Fruit fly (Drosophila melanogaster) whole organism, wandering third instar larva: ENCODE results near the gene CG5882.
A peak's percentile ranks its signal among the peaks of the same experiment; 100 is the strongest.

Experiments used
- Abd-B ChIP-seq: fragments of >200 bp; optimal IDR thresholded peaks from 2 replicates; lab custom pipeline; 2017; ENCODE audit warnings: missing biosample characterization, missing genetic modification characterization
- CG32264 ChIP-seq: fragments of 200-800 bp; sonication (Bioruptor generic); optimal IDR thresholded peaks from 2 replicates; lab custom pipeline; 2016; ENCODE audit warnings: missing biosample characterization, missing genetic modification characterization
- CG9705 ChIP-seq: fragments of 200-800 bp; sonication (Bioruptor generic); optimal IDR thresholded peaks from 2 replicates; lab custom pipeline; 2018; ENCODE audit warnings: missing biosample characterization, mild to moderate bottlenecking, missing genetic modification characterization
- CrebA ChIP-seq: fragments of 200-800 bp; sonication (Bioruptor generic); optimal IDR thresholded peaks from 2 replicates; lab custom pipeline; 2016; ENCODE audit warnings: missing biosample characterization, mild to moderate bottlenecking, missing genetic modification characterization, borderline replicate concordance
- Dfd ChIP-seq: fragments of >200 bp; optimal IDR thresholded peaks from 2 replicates; lab custom pipeline; 2017; ENCODE audit warnings: missing biosample characterization, missing genetic modification characterization
- Dif ChIP-seq: fragments of 200-275, 200-300 bp; sonication (Bioruptor generic); optimal IDR thresholded peaks from 2 replicates; lab custom pipeline; 2018; ENCODE audit warnings: missing biosample characterization, missing genetic modification characterization; ENCODE audit not compliant: partially characterized antibody
- HLH106 ChIP-seq: fragments of 200-800 bp; optimal IDR thresholded peaks from 3 replicates; lab custom pipeline; 2019; ENCODE audit warnings: missing biosample characterization, mild to moderate bottlenecking, missing genetic modification characterization, moderate library complexity
- Hnf4 ChIP-seq: fragments of 200-800 bp; sonication (Bioruptor generic); optimal IDR thresholded peaks from 2 replicates; lab custom pipeline; 2016; ENCODE audit warnings: missing biosample characterization, mild to moderate bottlenecking, missing genetic modification characterization
- Jra ChIP-seq: sonication (Bioruptor generic); optimal IDR thresholded peaks from 2 replicates; lab custom pipeline; 2016; ENCODE audit warnings: missing biosample characterization, missing genetic modification characterization
- Mio ChIP-seq: sonication (Bioruptor generic); optimal IDR thresholded peaks from 2 replicates; lab custom pipeline; 2016; ENCODE audit warnings: missing biosample characterization, missing genetic modification characterization
- Myc ChIP-seq: fragments of >200 bp; optimal IDR thresholded peaks from 2 replicates; lab custom pipeline; 2017
- N ChIP-seq: fragments of >200 bp; optimal IDR thresholded peaks from 2 replicates; lab custom pipeline; 2018; ENCODE audit warnings: missing biosample characterization, missing external identifiers, missing genetic modification characterization
- OdsH ChIP-seq: fragments of 200-800 bp; sonication (Bioruptor generic); optimal IDR thresholded peaks from 2 replicates; lab custom pipeline; 2016; ENCODE audit warnings: missing biosample characterization, mild to moderate bottlenecking, missing genetic modification characterization
- Rel ChIP-seq, 2 experiments: fragments of 200-800 bp; sonication (Bioruptor generic) in 1 of 2; optimal IDR thresholded peaks; 2 replicates in 1 of 2; 3 replicates in 1 of 2; lab custom pipeline; 2016 to 2019; ENCODE audit warnings: mild to moderate bottlenecking in 2 of 2, missing biosample characterization in 2 of 2, missing genetic modification characterization in 2 of 2, moderate library complexity in 1 of 2
- Sp1 ChIP-seq: fragments of 200-800 bp; sonication (Bioruptor generic); optimal IDR thresholded peaks from 3 replicates; lab custom pipeline; 2019; ENCODE audit warnings: missing biosample characterization, mild to moderate bottlenecking, missing genetic modification characterization, moderate library complexity
- Vsx2 ChIP-seq: fragments of 200-300, 225-300 bp; sonication (Bioruptor generic); optimal IDR thresholded peaks from 2 replicates; lab custom pipeline; 2018; ENCODE audit warnings: missing biosample characterization, missing genetic modification characterization; ENCODE audit not compliant: partially characterized antibody
- brk ChIP-seq: fragments of 200-800 bp; sonication (Bioruptor generic); optimal IDR thresholded peaks from 2 replicates; lab custom pipeline; 2016; ENCODE audit warnings: missing biosample characterization, mild to moderate bottlenecking, missing genetic modification characterization
- dl ChIP-seq, 2 experiments: fragments of 175-275, 200-275 bp in 1 of 2; fragments of 200-275 bp in 1 of 2; sonication (Bioruptor generic); optimal IDR thresholded peaks; lab custom pipeline; 2018; ENCODE audit warnings: mild to moderate bottlenecking in 2 of 2, missing biosample characterization in 2 of 2, missing genetic modification characterization in 2 of 2, moderate library complexity in 2 of 2; ENCODE audit not compliant: partially characterized antibody in 2 of 2, insufficient read depth in 1 of 2
- dmrt93B ChIP-seq: fragments of 200-800 bp; sonication (Bioruptor generic); optimal IDR thresholded peaks from 2 replicates; lab custom pipeline; 2018; ENCODE audit warnings: missing biosample characterization, mild to moderate bottlenecking, missing genetic modification characterization
- dsf ChIP-seq: sonication (Bioruptor generic); optimal IDR thresholded peaks from 2 replicates; lab custom pipeline; 2016; ENCODE audit warnings: missing biosample characterization, missing genetic modification characterization, borderline replicate concordance
- ey ChIP-seq: fragments of 200-800 bp; sonication (Bioruptor generic); optimal IDR thresholded peaks from 2 replicates; lab custom pipeline; 2016; ENCODE audit warnings: missing biosample characterization, missing genetic modification characterization
- foxo ChIP-seq, 2 experiments: fragments of 200-800 bp; sonication (Bioruptor generic); optimal IDR thresholded peaks; 2 replicates in 1 of 2; 3 replicates in 1 of 2; lab custom pipeline; 2016 to 2017; ENCODE audit warnings: missing biosample characterization in 2 of 2, missing genetic modification characterization in 2 of 2
- h ChIP-seq: fragments of 200-800 bp; sonication (Bioruptor generic); optimal IDR thresholded peaks from 3 replicates; lab custom pipeline; 2016; ENCODE audit warnings: missing biosample characterization, mild to moderate bottlenecking, missing genetic modification characterization
- jim ChIP-seq: fragments of 175-275, 200-325 bp; sonication (Bioruptor generic); optimal IDR thresholded peaks from 2 replicates; lab custom pipeline; 2016; ENCODE audit warnings: missing biosample characterization, mild to moderate bottlenecking, missing genetic modification characterization
- lola ChIP-seq: fragments of >200 bp; optimal IDR thresholded peaks from 2 replicates; lab custom pipeline; 2017; ENCODE audit warnings: missing biosample characterization, missing genetic modification characterization
- pan ChIP-seq: fragments of >200 bp; optimal IDR thresholded peaks from 2 replicates; lab custom pipeline; 2017
- psq ChIP-seq: fragments of 200-800 bp; sonication (Bioruptor generic); optimal IDR thresholded peaks from 3 replicates; lab custom pipeline; 2017; ENCODE audit warnings: missing biosample characterization, mild to moderate bottlenecking, missing genetic modification characterization, moderate library complexity
- rgr ChIP-seq: fragments of 200-800 bp; sonication (Bioruptor generic); optimal IDR thresholded peaks from 3 replicates; lab custom pipeline; 2016; ENCODE audit warnings: missing biosample characterization, mild to moderate bottlenecking, missing genetic modification characterization
- sage ChIP-seq: fragments of 200-800 bp; sonication (Bioruptor generic); optimal IDR thresholded peaks from 2 replicates; lab custom pipeline; 2016; ENCODE audit warnings: missing biosample characterization, mild to moderate bottlenecking, missing genetic modification characterization
- sv ChIP-seq: fragments of 200-800 bp; sonication (Bioruptor generic); optimal IDR thresholded peaks from 3 replicates; lab custom pipeline; 2016; ENCODE audit warnings: missing biosample characterization, missing genetic modification characterization
- tai ChIP-seq: sonication (Bioruptor generic); optimal IDR thresholded peaks from 2 replicates; lab custom pipeline; 2016; ENCODE audit warnings: missing biosample characterization, missing genetic modification characterization
- usp ChIP-seq: fragments of >200 bp; optimal IDR thresholded peaks from 2 replicates; lab custom pipeline; 2017; ENCODE audit warnings: missing biosample characterization, missing genetic modification characterization
- woc ChIP-seq: sonication (Bioruptor generic); optimal IDR thresholded peaks from 2 replicates; lab custom pipeline; 2016; ENCODE audit warnings: missing biosample characterization, mild to moderate bottlenecking, missing genetic modification characterization

Gene CG5882

DNA sequence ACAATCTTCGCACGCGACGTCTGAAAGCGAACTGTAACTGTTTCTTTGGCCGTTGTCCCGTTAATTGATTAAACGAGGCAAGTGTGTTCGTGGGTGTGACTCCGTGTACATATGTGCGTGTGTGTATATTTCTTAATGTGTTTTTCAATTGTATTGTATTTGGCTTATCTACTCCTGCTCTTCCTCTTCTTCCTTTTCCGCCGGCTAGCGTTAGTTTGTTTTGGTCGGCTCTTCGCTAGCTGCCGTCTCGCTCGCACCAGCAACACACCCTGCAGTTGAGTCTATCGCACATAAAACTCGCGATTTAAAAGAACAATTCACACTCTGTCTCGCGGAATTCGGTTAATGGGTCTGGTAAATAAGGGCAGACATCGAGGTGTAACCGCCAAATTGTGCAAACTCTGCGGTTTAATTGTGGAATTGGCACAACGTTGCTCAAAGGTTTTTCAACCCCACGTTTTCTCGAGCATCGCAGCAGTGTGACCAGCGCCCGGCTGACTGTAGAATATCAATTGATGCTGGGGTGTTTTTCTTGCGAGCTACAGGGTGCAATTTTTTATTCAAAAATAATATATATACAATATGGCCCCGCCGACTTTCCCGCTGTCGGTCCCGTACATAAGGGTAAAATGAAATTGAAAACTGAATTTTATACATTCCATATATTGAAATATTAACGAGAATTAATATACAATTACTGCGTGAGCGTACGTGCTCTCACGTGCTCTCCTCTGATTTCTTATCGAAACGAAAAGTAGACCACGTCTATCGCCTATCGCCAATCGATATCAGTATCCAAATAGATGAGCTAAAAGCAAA, 6.5 kb upstream of the CG5882 start, which contains the start of the genes gb and CG5815 (continued):
- TF ChIP-seq CG9705 (GFP tag; lab: Kevin White, UChicago) = peak; percentile 84
- peak; percentile 92 for TF ChIP-seq h (GFP tag; lab: Kevin White, UChicago)
- no peak for TF ChIP-seq sage (GFP tag; lab: Kevin White, UChicago)

DNA sequence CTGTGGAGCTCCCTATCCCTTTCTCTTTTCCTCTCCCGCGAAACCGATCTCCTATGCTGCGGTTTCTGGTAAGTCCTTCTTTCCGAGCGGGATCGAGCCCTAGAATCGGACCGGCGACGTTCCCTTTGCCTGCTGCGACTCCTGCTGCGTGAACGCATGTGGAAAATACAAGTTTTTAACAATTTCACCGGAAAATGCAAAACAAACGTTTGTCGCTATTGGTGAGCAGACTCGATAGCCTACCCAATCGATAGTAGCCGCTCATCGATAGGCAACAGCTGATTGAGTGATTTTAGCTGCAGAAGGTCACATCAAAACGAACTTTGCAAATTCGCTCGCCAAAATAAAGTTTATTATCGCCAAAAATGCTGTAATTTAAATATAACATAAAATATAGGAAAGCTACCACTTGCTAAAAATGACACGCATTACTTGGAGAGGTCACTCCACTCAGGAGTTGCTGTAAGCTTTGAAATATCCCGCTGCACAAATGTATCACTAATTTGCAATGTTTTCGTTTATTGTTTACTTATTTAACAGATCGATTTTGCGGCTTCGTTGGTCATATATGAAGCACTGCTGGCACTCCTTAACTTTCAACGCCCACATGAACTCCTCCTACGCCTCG, 1.9 kb upstream of the CG5882 start, which contains the start of the genes CG6066 and CG5880:
TSS of gene CG6066 (minus strand) at position 243 of the 628 bp plus-strand sequence.
TSS of gene CG5880 (plus strand) at position 281 of the 628 bp plus-strand sequence.
- TF ChIP-seq foxo (GFP tag; optimal IDR thresholded peaks at IDR 0.05; lab: Kevin White, UChicago) (no peak), Myc (lab: Kevin White, UChicago) (no peak), CG32264 (GFP tag; lab: Kevin White, UChicago) (no peak), N (GFP tag; lab: Kevin White, UChicago) (no peak), lola (GFP tag; lab: Kevin White, UChicago) (no peak), sv (no peak), Rel (GFP tag; optimal IDR thresholded peaks at IDR 0.05; lab: Kevin White, UChicago) (no peak), Rel (tag; optimal IDR thresholded peaks at IDR 0.05; lab: Kevin White, UChicago) (no peak), sage (GFP tag; lab: Kevin White, UChicago) (no peak), dl (GFP tag; optimal IDR thresholded peaks at IDR 0.05; lab: Kevin White, UChicago; ENCODE audit: insufficient read depth in 1 of 2, partially characterized antibody in 2 of 2) (no peak), Abd-B (GFP tag; lab: Kevin White, UChicago) (no peak), Sp1 (no peak), Jra (GFP tag; lab: Kevin White, UChicago) (no peak)

DNA sequence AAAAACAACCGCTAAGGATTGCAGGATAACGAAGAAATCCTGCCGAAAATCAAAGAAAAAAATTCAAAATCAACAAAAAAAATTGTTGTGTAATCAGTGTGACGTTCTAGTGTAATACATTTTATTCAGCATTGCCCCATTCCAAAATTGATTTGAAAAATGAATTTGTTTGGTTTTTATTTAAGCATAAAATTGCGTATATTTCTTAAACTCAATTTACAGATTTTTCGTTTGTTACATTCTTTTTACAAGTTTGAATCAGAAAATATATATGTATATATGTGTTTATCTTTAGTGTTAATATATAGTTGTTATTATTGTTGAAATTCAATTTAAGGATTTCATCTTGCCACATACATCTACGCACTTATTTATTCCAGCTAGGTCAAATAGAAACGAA, 6.1 kb downstream of the CG5882 start, which contains the start of gene CG6059:
TSS of gene CG6059 (minus strand) at position 101 of the 400 bp plus-strand sequence.
- TF ChIP-seq CG32264 (GFP tag; lab: Kevin White, UChicago) (no peak), N (GFP tag; lab: Kevin White, UChicago) (no peak), foxo (GFP tag; optimal IDR thresholded peaks at IDR 0.05; lab: Kevin White, UChicago) (no peak), usp (no peak), jim (GFP tag; lab: Kevin White, UChicago) (no peak), Myc (lab: Kevin White, UChicago) (no peak), tai (no peak), ey (GFP tag; lab: Kevin White, UChicago) (no peak), h (GFP tag; lab: Kevin White, UChicago) (no peak), CrebA (GFP tag; lab: Kevin White, UChicago) (no peak), Vsx2 (GFP tag; lab: Kevin White, UChicago) (no peak), Dif (GFP tag; lab: Kevin White, UChicago) (no peak), HLH106 (tag; lab: Kevin White, UChicago) (no peak), Hnf4 (GFP tag; lab: Kevin White, UChicago) (no peak), Dfd (GFP tag; lab: Kevin White, UChicago) (no peak), Jra (GFP tag; lab: Kevin White, UChicago) (no peak), psq (no peak)
- TF ChIP-seq, all 38 proteins: peak for 0

DNA sequence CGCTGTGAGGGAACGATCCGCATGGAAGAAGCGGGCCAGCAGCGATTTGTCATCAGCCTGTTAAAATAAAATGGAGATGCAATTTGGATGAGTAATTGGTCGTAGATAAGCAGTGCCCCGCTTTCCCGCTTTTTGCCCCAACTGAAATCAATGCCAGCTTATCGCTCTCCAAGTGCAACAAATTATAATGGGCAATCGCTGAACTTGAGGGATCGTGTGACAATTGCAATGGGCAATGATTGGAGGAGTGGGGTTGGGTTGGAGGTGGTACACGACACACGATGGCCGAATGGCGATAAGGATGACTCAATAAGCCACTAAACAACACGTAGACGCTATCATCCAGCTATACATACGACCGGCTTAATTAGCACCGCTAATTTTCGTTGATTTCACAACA, 10.3 kb downstream of the CG5882 start:
- TF ChIP-seq Rel (GFP tag; optimal IDR thresholded peaks at IDR 0.05; lab: Kevin White, UChicago) (no peak), Rel (tag; optimal IDR thresholded peaks at IDR 0.05; lab: Kevin White, UChicago) (peak; percentile 25), usp (no peak), h (GFP tag; lab: Kevin White, UChicago) (peak; percentile 17)

DNA sequence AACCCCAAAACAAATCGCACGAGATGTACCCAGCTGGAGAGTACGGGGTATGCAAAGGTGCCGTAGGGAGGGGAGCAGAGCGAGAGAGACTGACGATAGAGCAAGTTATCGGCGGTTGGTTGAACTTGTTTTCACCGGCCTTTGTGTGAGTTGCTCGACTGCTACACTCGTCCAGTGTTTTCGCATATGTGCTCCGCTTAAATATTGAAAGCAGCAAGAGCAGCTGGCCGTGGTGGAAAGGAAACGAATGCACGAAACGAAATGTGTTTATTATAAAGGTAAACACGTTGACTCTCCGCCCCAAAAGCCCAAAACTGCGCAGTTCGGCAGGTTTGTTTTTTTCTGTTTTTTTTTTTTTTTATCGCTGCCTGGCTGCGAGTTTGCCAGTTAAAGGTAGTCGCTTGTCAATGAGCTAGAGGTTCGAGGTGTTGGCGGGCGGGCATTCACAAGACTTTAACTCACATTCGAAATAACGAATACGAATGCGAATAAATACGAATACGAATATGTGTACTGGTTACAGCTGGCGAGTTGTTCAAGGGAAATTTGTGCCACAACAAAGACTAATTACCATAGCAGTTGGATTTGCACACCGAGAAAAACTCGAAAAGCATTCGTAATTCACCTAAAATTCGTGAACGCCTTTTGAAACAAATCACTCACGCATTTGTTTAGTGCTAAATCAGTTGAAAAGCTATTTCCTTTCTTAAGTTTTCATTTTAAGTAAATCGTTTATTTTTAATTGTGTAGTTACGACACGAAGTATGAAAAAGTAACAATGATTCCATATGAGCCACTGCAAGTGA, 11.3 kb downstream of the CG5882 start:
- no peak for TF ChIP-seq pan
- no peak for TF ChIP-seq dl (GFP tag; optimal IDR thresholded peaks at IDR 0.05; lab: Kevin White, UChicago; ENCODE audit: insufficient read depth in 1 of 2, partially characterized antibody in 2 of 2)
- TF ChIP-seq Sp1 = peak; percentile 60
- peak; percentile 62 for TF ChIP-seq woc
- peak in 1 of 2 experiments; percentile 75 for TF ChIP-seq foxo (GFP tag; optimal IDR thresholded peaks at IDR 0.05; lab: Kevin White, UChicago)
- no peak for TF ChIP-seq brk (GFP tag; lab: Kevin White, UChicago)
- peak; percentile 82 for TF ChIP-seq Rel (GFP tag; optimal IDR thresholded peaks at IDR 0.05; lab: Kevin White, UChicago)
- peak; percentile 62 for TF ChIP-seq Rel (tag; optimal IDR thresholded peaks at IDR 0.05; lab: Kevin White, UChicago)
- TF ChIP-seq CG9705 (GFP tag; lab: Kevin White, UChicago) = no peak
- TF ChIP-seq Jra (GFP tag; lab: Kevin White, UChicago) = peak; percentile 66
- TF ChIP-seq rgr = peak; percentile 64
- peak; percentile 29 for TF ChIP-seq dmrt93B (GFP tag; lab: Kevin White, UChicago)
- TF ChIP-seq dsf (GFP tag; lab: Kevin White, UChicago) = no peak
- TF ChIP-seq tai = no peak
- TF ChIP-seq psq = peak; percentile 73
- peak; percentile 82 for TF ChIP-seq jim (GFP tag; lab: Kevin White, UChicago)
- no peak for TF ChIP-seq Dfd (GFP tag; lab: Kevin White, UChicago)
- no peak for TF ChIP-seq Mio
- TF ChIP-seq OdsH = peak; percentile 60
- no peak for TF ChIP-seq N (GFP tag; lab: Kevin White, UChicago)
- TF ChIP-seq lola (GFP tag; lab: Kevin White, UChicago) = no peak
